Fruit fly (Drosophila melanogaster) whole organism, wandering third instar larva: ENCODE results near the gene Vps29.
A peak's percentile ranks its signal among the peaks of the same experiment; 100 is the strongest.

ENCODE experiments used
- CG32264 ChIP-seq: fragments of 200-800 bp; sonication (Bioruptor generic); optimal IDR thresholded peaks from 2 replicates; lab custom pipeline; 2016; ENCODE audit warnings: missing biosample characterization, missing genetic modification characterization
- CG9705 ChIP-seq: fragments of 200-800 bp; sonication (Bioruptor generic); optimal IDR thresholded peaks from 2 replicates; lab custom pipeline; 2018; ENCODE audit warnings: missing biosample characterization, mild to moderate bottlenecking, missing genetic modification characterization
- CrebA ChIP-seq: fragments of 200-800 bp; sonication (Bioruptor generic); optimal IDR thresholded peaks from 2 replicates; lab custom pipeline; 2016; ENCODE audit warnings: missing biosample characterization, mild to moderate bottlenecking, missing genetic modification characterization, borderline replicate concordance
- Dif ChIP-seq: fragments of 200-275, 200-300 bp; sonication (Bioruptor generic); optimal IDR thresholded peaks from 2 replicates; lab custom pipeline; 2018; ENCODE audit warnings: missing biosample characterization, missing genetic modification characterization; ENCODE audit not compliant: partially characterized antibody
- GATAd ChIP-seq: sonication (Bioruptor generic); optimal IDR thresholded peaks from 2 replicates; lab custom pipeline; 2016; ENCODE audit warnings: missing biosample characterization, missing genetic modification characterization
- HLH106 ChIP-seq: fragments of 200-800 bp; optimal IDR thresholded peaks from 3 replicates; lab custom pipeline; 2019; ENCODE audit warnings: missing biosample characterization, mild to moderate bottlenecking, missing genetic modification characterization, moderate library complexity
- Hnf4 ChIP-seq: fragments of 200-800 bp; sonication (Bioruptor generic); optimal IDR thresholded peaks from 2 replicates; lab custom pipeline; 2016; ENCODE audit warnings: missing biosample characterization, mild to moderate bottlenecking, missing genetic modification characterization
- Hr78 ChIP-seq: fragments of >200 bp; optimal IDR thresholded peaks from 2 replicates; lab custom pipeline; 2017; ENCODE audit warnings: missing biosample characterization, missing genetic modification characterization
- Hr83 ChIP-seq: fragments of 200-300 bp; sonication (Bioruptor generic); optimal IDR thresholded peaks from 2 replicates; lab custom pipeline; 2016; ENCODE audit warnings: missing biosample characterization, mild to moderate bottlenecking, missing genetic modification characterization, moderate library complexity; ENCODE audit not compliant: poor library complexity, severe bottlenecking
- Myc ChIP-seq: fragments of >200 bp; optimal IDR thresholded peaks from 2 replicates; lab custom pipeline; 2017
- N ChIP-seq: fragments of >200 bp; optimal IDR thresholded peaks from 2 replicates; lab custom pipeline; 2018; ENCODE audit warnings: missing biosample characterization, missing external identifiers, missing genetic modification characterization
- OdsH ChIP-seq: fragments of 200-800 bp; sonication (Bioruptor generic); optimal IDR thresholded peaks from 2 replicates; lab custom pipeline; 2016; ENCODE audit warnings: missing biosample characterization, mild to moderate bottlenecking, missing genetic modification characterization
- Rel ChIP-seq, 2 experiments: fragments of 200-800 bp; sonication (Bioruptor generic) in 1 of 2; optimal IDR thresholded peaks; 2 replicates in 1 of 2; 3 replicates in 1 of 2; lab custom pipeline; 2016 to 2019; ENCODE audit warnings: mild to moderate bottlenecking in 2 of 2, missing biosample characterization in 2 of 2, missing genetic modification characterization in 2 of 2, moderate library complexity in 1 of 2
- Sp1 ChIP-seq: fragments of 200-800 bp; sonication (Bioruptor generic); optimal IDR thresholded peaks from 3 replicates; lab custom pipeline; 2019; ENCODE audit warnings: missing biosample characterization, mild to moderate bottlenecking, missing genetic modification characterization, moderate library complexity
- Vsx2 ChIP-seq: fragments of 200-300, 225-300 bp; sonication (Bioruptor generic); optimal IDR thresholded peaks from 2 replicates; lab custom pipeline; 2018; ENCODE audit warnings: missing biosample characterization, missing genetic modification characterization; ENCODE audit not compliant: partially characterized antibody
- br ChIP-seq: fragments of 200-800 bp; sonication (Bioruptor generic); optimal IDR thresholded peaks from 2 replicates; lab custom pipeline; 2016; ENCODE audit warnings: missing biosample characterization, missing genetic modification characterization
- brk ChIP-seq: fragments of 200-800 bp; sonication (Bioruptor generic); optimal IDR thresholded peaks from 2 replicates; lab custom pipeline; 2016; ENCODE audit warnings: missing biosample characterization, mild to moderate bottlenecking, missing genetic modification characterization
- dl ChIP-seq, 2 experiments: fragments of 175-275, 200-275 bp in 1 of 2; fragments of 200-275 bp in 1 of 2; sonication (Bioruptor generic); optimal IDR thresholded peaks; lab custom pipeline; 2018; ENCODE audit warnings: mild to moderate bottlenecking in 2 of 2, missing biosample characterization in 2 of 2, missing genetic modification characterization in 2 of 2, moderate library complexity in 2 of 2; ENCODE audit not compliant: partially characterized antibody in 2 of 2, insufficient read depth in 1 of 2
- dmrt93B ChIP-seq: fragments of 200-800 bp; sonication (Bioruptor generic); optimal IDR thresholded peaks from 2 replicates; lab custom pipeline; 2018; ENCODE audit warnings: missing biosample characterization, mild to moderate bottlenecking, missing genetic modification characterization
- ey ChIP-seq: fragments of 200-800 bp; sonication (Bioruptor generic); optimal IDR thresholded peaks from 2 replicates; lab custom pipeline; 2016; ENCODE audit warnings: missing biosample characterization, missing genetic modification characterization
- foxo ChIP-seq, 2 experiments: fragments of 200-800 bp; sonication (Bioruptor generic); optimal IDR thresholded peaks; 2 replicates in 1 of 2; 3 replicates in 1 of 2; lab custom pipeline; 2016 to 2017; ENCODE audit warnings: missing biosample characterization in 2 of 2, missing genetic modification characterization in 2 of 2
- fru ChIP-seq: fragments of 200-800 bp; sonication (Bioruptor generic); optimal IDR thresholded peaks from 3 replicates; lab custom pipeline; 2016; ENCODE audit warnings: missing biosample characterization, mild to moderate bottlenecking, missing genetic modification characterization
- h ChIP-seq: fragments of 200-800 bp; sonication (Bioruptor generic); optimal IDR thresholded peaks from 3 replicates; lab custom pipeline; 2016; ENCODE audit warnings: missing biosample characterization, mild to moderate bottlenecking, missing genetic modification characterization
- jim ChIP-seq: fragments of 175-275, 200-325 bp; sonication (Bioruptor generic); optimal IDR thresholded peaks from 2 replicates; lab custom pipeline; 2016; ENCODE audit warnings: missing biosample characterization, mild to moderate bottlenecking, missing genetic modification characterization
- psq ChIP-seq: fragments of 200-800 bp; sonication (Bioruptor generic); optimal IDR thresholded peaks from 3 replicates; lab custom pipeline; 2017; ENCODE audit warnings: missing biosample characterization, mild to moderate bottlenecking, missing genetic modification characterization, moderate library complexity
- rgr ChIP-seq: fragments of 200-800 bp; sonication (Bioruptor generic); optimal IDR thresholded peaks from 3 replicates; lab custom pipeline; 2016; ENCODE audit warnings: missing biosample characterization, mild to moderate bottlenecking, missing genetic modification characterization
- sage ChIP-seq: fragments of 200-800 bp; sonication (Bioruptor generic); optimal IDR thresholded peaks from 2 replicates; lab custom pipeline; 2016; ENCODE audit warnings: missing biosample characterization, mild to moderate bottlenecking, missing genetic modification characterization
- sv ChIP-seq: fragments of 200-800 bp; sonication (Bioruptor generic); optimal IDR thresholded peaks from 3 replicates; lab custom pipeline; 2016; ENCODE audit warnings: missing biosample characterization, missing genetic modification characterization
- tai ChIP-seq: sonication (Bioruptor generic); optimal IDR thresholded peaks from 2 replicates; lab custom pipeline; 2016; ENCODE audit warnings: missing biosample characterization, missing genetic modification characterization
- woc ChIP-seq: sonication (Bioruptor generic); optimal IDR thresholded peaks from 2 replicates; lab custom pipeline; 2016; ENCODE audit warnings: missing biosample characterization, mild to moderate bottlenecking, missing genetic modification characterization

Gene Vps29

dm6 chr2L:1150554-1150953 is at the start of gene Vps29, which contains the start of gene Tfb4:
Gene Vps29, plus strand, starts transcription at chr2L:1150766.
Gene Tfb4, minus strand, starts transcription at chr2L:1150677.
- TF ChIP-seq CG32264 (peak; percentile 1), sage (no peak), foxo (GFP tag; optimal IDR thresholded peaks at IDR 0.05; lab: Kevin White, UChicago) (peak in 1 of 2 experiments; percentile 83), psq (GFP tag; lab: Kevin White, UChicago) (peak; percentile 43), brk (GFP tag; lab: Kevin White, UChicago) (no peak), rgr (no peak), tai (GFP tag; lab: Kevin White, UChicago) (no peak), Hnf4 (no peak), Hr83 (GFP tag; lab: Kevin White, UChicago) (peak; percentile 97), CG9705 (GFP tag; lab: Kevin White, UChicago) (no peak), Rel (GFP tag; optimal IDR thresholded peaks at IDR 0.05; lab: Kevin White, UChicago) (no peak), Rel (tag; optimal IDR thresholded peaks at IDR 0.05; lab: Kevin White, UChicago) (peak; percentile 59), sv (GFP tag; lab: Kevin White, UChicago) (peak; percentile 7), h (GFP tag; lab: Kevin White, UChicago) (peak; percentile 77), OdsH (GFP tag; lab: Kevin White, UChicago) (peak; percentile 61), jim (GFP tag; lab: Kevin White, UChicago) (no peak), br (GFP tag; lab: Kevin White, UChicago) (peak; percentile 74), Vsx2 (no peak), HLH106 (tag; lab: Kevin White, UChicago) (peak; percentile 40), woc (no peak), ey (GFP tag; lab: Kevin White, UChicago) (peak; percentile 67), GATAd (peak; percentile 10), Hr78 (GFP tag; lab: Kevin White, UChicago) (no peak), N (GFP tag; lab: Kevin White, UChicago) (no peak)

DNA sequence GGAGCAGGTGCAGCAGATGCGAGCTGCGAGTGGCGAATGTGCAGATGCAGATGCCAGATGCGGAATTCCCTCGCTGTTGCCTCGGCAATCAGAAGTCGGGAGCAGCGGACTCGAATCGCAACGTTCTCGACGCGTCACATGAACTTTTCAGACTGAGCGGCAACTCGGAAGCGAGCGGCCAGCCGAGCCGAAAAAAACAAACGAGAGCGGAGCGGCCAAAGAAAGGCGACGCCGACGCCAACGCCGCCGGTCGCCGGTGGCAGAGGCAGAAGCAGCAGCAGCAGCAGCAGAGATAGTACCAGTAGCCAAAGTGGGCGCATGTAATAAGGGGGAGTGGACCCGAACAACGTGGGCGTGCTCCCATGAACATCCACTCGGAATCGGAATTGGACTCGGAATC is 48.2 kb upstream of the Vps29 start, which contains the start of gene CG4629:
Gene CG4629 (minus strand): TSS at position 156 of the 400 bp plus-strand sequence.
- TF ChIP-seq Rel (GFP tag; optimal IDR thresholded peaks at IDR 0.05; lab: Kevin White, UChicago) = no peak
- peak; percentile 20 for TF ChIP-seq Rel (tag; optimal IDR thresholded peaks at IDR 0.05; lab: Kevin White, UChicago)
- peak; percentile 59 for TF ChIP-seq Dif
- TF ChIP-seq sage = no peak
- peak; percentile 13 for TF ChIP-seq fru (GFP tag; lab: Kevin White, UChicago)
- TF ChIP-seq, all 38 proteins: peak for 3

DNA sequence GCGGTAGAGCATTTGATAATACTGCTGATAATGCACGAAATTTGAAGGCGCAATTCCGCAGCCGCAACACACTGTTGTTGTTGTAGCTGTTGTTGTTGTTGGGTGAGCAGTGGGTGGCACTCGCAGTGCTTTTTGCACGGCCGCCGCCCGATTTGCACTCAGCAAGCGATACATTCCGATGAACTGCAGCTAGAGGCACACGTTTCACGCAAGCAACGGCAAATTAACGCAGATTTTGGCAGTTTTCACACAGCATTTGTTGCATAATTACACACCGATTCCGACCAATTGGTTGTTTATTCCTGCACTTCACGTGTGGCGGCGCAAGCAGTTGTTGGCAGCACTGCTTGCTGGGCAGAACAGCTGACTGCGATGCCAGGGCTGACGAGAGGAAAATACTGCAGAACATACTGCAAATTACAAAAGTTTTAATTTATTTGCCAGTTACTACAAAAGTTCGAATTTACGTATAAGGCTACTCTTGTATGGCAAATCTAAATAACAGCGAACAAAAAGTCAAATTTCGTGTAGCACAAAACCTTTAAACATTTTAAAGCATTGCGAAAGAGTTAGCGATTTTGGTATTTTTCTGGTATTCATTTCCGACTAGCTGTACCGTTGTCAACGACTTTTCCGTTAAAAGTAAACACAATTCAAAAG is 42.4 kb upstream of the Vps29 start, which contains the start of the genes PolrMT and CG14339:
Gene PolrMT (minus strand): TSS at position 345 of the 660 bp plus-strand sequence.
Gene CG14339 (plus strand): TSS at position 512 of the 660 bp plus-strand sequence.
- no peak for TF ChIP-seq Hnf4
- peak; percentile 6 for TF ChIP-seq Myc
- TF ChIP-seq dmrt93B = no peak
- TF ChIP-seq Rel (GFP tag; optimal IDR thresholded peaks at IDR 0.05; lab: Kevin White, UChicago) = no peak
- TF ChIP-seq Rel (tag; optimal IDR thresholded peaks at IDR 0.05; lab: Kevin White, UChicago) = peak; percentile 36
- no peak for TF ChIP-seq Dif
- TF ChIP-seq rgr = peak; percentile 27
- TF ChIP-seq N (GFP tag; lab: Kevin White, UChicago) = peak; percentile 51

DNA sequence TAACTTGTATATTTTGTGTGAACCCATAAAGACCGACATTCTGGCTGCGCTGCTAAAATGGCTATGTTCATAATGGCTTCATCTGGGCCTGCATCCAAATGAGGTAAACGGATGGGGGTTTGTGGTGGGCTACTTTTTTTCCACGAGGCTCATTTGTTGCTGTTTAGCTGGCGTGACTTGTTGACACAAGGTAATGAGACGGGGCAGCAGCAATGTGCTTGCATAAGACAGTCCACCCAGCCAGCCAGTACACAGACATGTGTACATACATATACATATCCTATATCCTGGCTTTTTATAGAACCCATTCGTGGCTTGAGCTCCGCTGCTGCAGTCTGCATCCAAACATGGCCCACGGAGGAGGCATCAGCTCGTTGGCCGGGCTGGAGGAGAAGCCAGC is 37.9 kb upstream of the Vps29 start, which contains the start of gene CG14340:
Gene CG14340 (plus strand): TSS at position 301 of the 400 bp plus-strand sequence.
- TF ChIP-seq CG9705 (GFP tag; lab: Kevin White, UChicago) (no peak), jim (GFP tag; lab: Kevin White, UChicago) (no peak), GATAd (no peak), Dif (no peak), foxo (GFP tag; optimal IDR thresholded peaks at IDR 0.05; lab: Kevin White, UChicago) (no peak), Sp1 (no peak), CrebA (no peak)

DNA sequence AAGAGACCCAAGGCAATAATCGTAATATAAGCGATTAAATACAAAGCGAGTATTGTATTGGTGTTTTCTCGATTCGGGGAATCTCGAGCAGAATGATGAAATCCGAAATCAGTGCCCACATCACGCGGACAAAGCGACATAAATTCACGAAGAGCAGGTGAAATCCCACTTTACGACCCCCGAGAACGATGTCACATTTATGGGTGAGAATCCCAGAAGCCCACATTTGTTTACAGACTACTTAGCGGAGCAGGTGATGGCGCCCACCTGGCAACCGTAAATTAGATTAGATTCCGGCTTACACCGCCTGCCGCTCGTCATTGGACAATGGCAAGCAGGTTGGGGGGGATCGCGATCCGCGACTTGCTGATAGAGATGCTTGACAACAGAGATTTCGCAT is 36.3 kb upstream of the Vps29 start:
- TF ChIP-seq woc (no peak), Rel (GFP tag; optimal IDR thresholded peaks at IDR 0.05; lab: Kevin White, UChicago) (no peak), Rel (tag; optimal IDR thresholded peaks at IDR 0.05; lab: Kevin White, UChicago) (peak; percentile 84), dl (GFP tag; optimal IDR thresholded peaks at IDR 0.05; lab: Kevin White, UChicago; ENCODE audit: insufficient read depth in 1 of 2, partially characterized antibody in 2 of 2) (no peak)
